Worm (Caenorhabditis elegans) whole organism, L4 larva: Measurements from ENCODE around the gene ckb-3.

Experiments
- aha-1 ChIP-seq: fragments of 150-350 bp; peaks from one replicate; lab custom pipeline; 2014; ENCODE audit warnings: missing biosample characterization, missing genetic modification characterization
- ctbp-1 ChIP-seq: fragments of 200-800 bp; sonication (Bioruptor generic); IDR thresholded peaks from 2 replicates; pipeline ENCODE4 v1.3.6; 2022; ENCODE audit warnings: missing genetic modification reagents, missing genetic modification characterization, missing compliant biosample characterization
- dmd-8 ChIP-seq: fragments of 200-800 bp; sonication (Bioruptor generic); IDR thresholded peaks from 2 replicates; pipeline ENCODE4 v1.3.6; 2022; ENCODE audit warnings: missing genetic modification characterization, missing compliant biosample characterization
- hmg-1.1 ChIP-seq: fragments of 200-800 bp; sonication (Bioruptor generic); IDR thresholded peaks from 2 replicates; pipeline ENCODE4 v1.3.6; 2022; ENCODE audit warnings: missing genetic modification reagents, missing genetic modification characterization, missing compliant biosample characterization
- lin-29 ChIP-seq: fragments of 200-800 bp; sonication (Bioruptor generic); IDR thresholded peaks from 2 replicates; pipeline ENCODE4 v1.3.6; 2022; ENCODE audit warnings: missing genetic modification reagents, missing genetic modification characterization, missing compliant biosample characterization
- nhr-11 ChIP-seq: fragments of 150-350 bp; optimal IDR thresholded peaks from 2 replicates; lab custom pipeline; 2014; ENCODE audit warnings: missing biosample characterization, missing genetic modification characterization
- nhr-48 ChIP-seq: sonication (generic microtip); optimal IDR thresholded peaks from 2 replicates; lab custom pipeline; 2016; ENCODE audit warnings: mild to moderate bottlenecking, missing genetic modification characterization, missing compliant biosample characterization
- saeg-2 ChIP-seq: fragments of 200-800 bp; sonication (Bioruptor generic); IDR thresholded peaks from 2 replicates; pipeline ENCODE4 v1.3.6; 2022; ENCODE audit warnings: missing genetic modification reagents, missing genetic modification characterization, missing compliant biosample characterization
- snpc-4 ChIP-seq: fragments of 150-350 bp; optimal IDR thresholded peaks from 2 replicates; lab custom pipeline; 2014; ENCODE audit warnings: missing biosample characterization, missing genetic modification characterization
- unc-62 ChIP-seq, 3 experiments: fragments of 150-350 bp in 1 of 3; sonication (generic microtip); optimal IDR thresholded peaks in 2 of 3; peaks in 1 of 3; 1 replicate in 1 of 3; 2 replicates in 2 of 3; lab custom pipeline; 2014 to 2017; ENCODE audit warnings: missing biosample characterization in 3 of 3, missing genetic modification characterization in 3 of 3, missing genetic modification reagents in 3 of 3, missing genotype in 1 of 3

ce11 chrIII:4413099-4413498, 42.4 kb downstream of the ckb-3 start, which contains the start of gene mpc-1:
- TF ChIP-seq snpc-4 (tag; lab: Kevin White, UChicago): no peak
- TF ChIP-seq nhr-11 (tag; lab: Kevin White, UChicago): no peak
- no peak for TF ChIP-seq saeg-2
- TF ChIP-seq aha-1: no peak
- TF ChIP-seq lin-29 (GFP tag; lab: Robert Waterston, UW): no peak
- no peak for TF ChIP-seq dmd-8 (GFP tag; lab: Robert Waterston, UW)
- no peak for TF ChIP-seq ctbp-1
- TF ChIP-seq unc-62 (GFP tag; optimal IDR thresholded peaks at IDR 0.05 in 1 of 2; lab: Kevin White, UChicago): no peak
- no peak for TF ChIP-seq unc-62 (tag; optimal IDR thresholded peaks at IDR 0.05; lab: Kevin White, UChicago)
- TF ChIP-seq nhr-48 (tag; lab: Kevin White, UChicago): no peak
- no peak for TF ChIP-seq hmg-1.1
